Worm (Caenorhabditis elegans) whole organism, midembryonic: Measurements from ENCODE around the gene dop-6.

Source experiments
- T22C8.4 ChIP-seq: fragments of 200-800 bp; sonication (Bioruptor generic); IDR thresholded peaks from 2 replicates; pipeline ENCODE4 v1.3.6; 2022; ENCODE audit warnings: missing genetic modification characterization, missing compliant biosample characterization
- cog-1 ChIP-seq: sonication (generic microtip); optimal IDR thresholded peaks from 2 replicates; lab custom pipeline; 2016; ENCODE audit warnings: missing genetic modification characterization, missing compliant biosample characterization
- flt-1 ChIP-seq: fragments of 200-800 bp; sonication (Bioruptor generic); IDR thresholded peaks from 2 replicates; pipeline ENCODE4 v1.3.6; 2022; ENCODE audit warnings: missing genetic modification characterization, missing compliant biosample characterization
- klf-2 ChIP-seq: fragments of 200-800 bp; sonication (Bioruptor generic); conservative IDR thresholded peaks from 2 replicates; pipeline ENCODE4 v1.3.6; 2022; ENCODE audit warnings: missing genetic modification reagents, missing genetic modification characterization, missing compliant biosample characterization
- med-1 ChIP-seq: sonication (generic microtip); optimal IDR thresholded peaks from 2 replicates; lab custom pipeline; 2017; ENCODE audit warnings: missing genetic modification characterization, mild to moderate bottlenecking, missing compliant biosample characterization, antibody characterized with exemption, missing genetic modification reagents; ENCODE audit not compliant: insufficient read depth
- ref-1 ChIP-seq: fragments of 200-800 bp; sonication (Bioruptor generic); conservative IDR thresholded peaks from 2 replicates; pipeline ENCODE4 v1.3.6; 2022; ENCODE audit warnings: missing genetic modification reagents, missing genetic modification characterization, missing compliant biosample characterization
- tab-1 ChIP-seq: fragments of 200-800 bp; sonication (Bioruptor generic); IDR thresholded peaks from 2 replicates; pipeline ENCODE4 v1.3.6; 2022; ENCODE audit warnings: missing genetic modification characterization, missing compliant biosample characterization
- ztf-23 ChIP-seq: fragments of 200-800 bp; sonication (Bioruptor generic); IDR thresholded peaks from 2 replicates; pipeline ENCODE4 v1.3.6; 2022; ENCODE audit warnings: missing genetic modification reagents, missing genetic modification characterization, missing compliant biosample characterization
- ztf-29 ChIP-seq: fragments of 200-800 bp; sonication (Bioruptor generic); IDR thresholded peaks from 2 replicates; pipeline ENCODE4 v1.3.6; 2022; ENCODE audit warnings: missing genetic modification reagents, missing genetic modification characterization, missing compliant biosample characterization

dop-6 gene

DNA sequence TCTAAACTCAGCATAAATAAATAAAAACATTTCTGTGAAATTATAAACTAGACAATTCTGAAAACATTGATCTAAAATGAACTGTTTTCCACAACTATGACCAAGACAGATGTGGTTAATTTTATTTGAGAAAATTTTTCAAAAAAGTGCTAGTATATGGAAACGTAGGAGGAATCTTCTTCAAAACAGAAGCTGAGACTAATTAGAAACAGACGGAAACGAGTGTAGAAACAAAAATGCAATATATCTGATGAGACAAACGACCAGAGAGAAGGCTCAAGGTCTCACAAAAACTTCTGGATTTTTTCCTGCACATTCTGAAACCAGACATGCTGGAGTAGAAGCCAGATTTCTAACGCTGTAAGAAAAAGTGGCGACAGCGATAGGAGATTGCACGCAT lies 24.7 kb upstream of the dop-6 start:
- TF ChIP-seq flt-1 (GFP tag; lab: Robert Waterston, UW) = no peak
- TF ChIP-seq T22C8.4 (GFP tag; lab: Robert Waterston, UW) = no peak
- no peak for TF ChIP-seq cog-1 (tag; lab: Kevin White, UChicago)
- no peak for TF ChIP-seq tab-1
- no peak for TF ChIP-seq klf-2 (GFP tag; lab: Robert Waterston, UW)
- no peak for TF ChIP-seq ztf-29
- TF ChIP-seq ztf-23 (GFP tag; lab: Robert Waterston, UW) = no peak
- TF ChIP-seq ref-1 = no peak
- no peak for TF ChIP-seq med-1 (GFP tag; lab: Kevin White, UChicago)

DNA sequence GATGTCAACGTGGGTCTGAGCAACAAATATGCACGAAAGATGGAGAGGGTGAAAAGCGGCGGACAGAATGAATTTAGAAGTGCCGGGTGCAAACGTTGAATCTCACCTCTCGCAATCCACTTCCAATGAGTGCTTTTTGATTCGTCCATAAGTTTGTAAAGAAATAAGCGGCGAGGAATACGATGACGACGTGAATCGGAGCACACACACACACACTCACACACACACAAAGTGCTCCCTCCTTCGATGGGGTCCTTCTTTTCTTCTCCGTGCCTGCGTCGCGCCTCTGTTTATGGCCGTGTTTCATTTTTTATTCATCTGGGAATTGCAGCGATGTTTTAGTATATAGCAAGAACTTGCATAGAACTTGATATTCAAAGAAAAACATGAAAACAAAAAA lies 23.2 kb upstream of the dop-6 start, which contains the start of gene paf-2:
paf-2 (minus strand) TSS at position 290 of the 400 bp plus-strand sequence.
- TF ChIP-seq cog-1 (tag; lab: Kevin White, UChicago) (no peak), ztf-29 (no peak), ref-1 (no peak)

DNA sequence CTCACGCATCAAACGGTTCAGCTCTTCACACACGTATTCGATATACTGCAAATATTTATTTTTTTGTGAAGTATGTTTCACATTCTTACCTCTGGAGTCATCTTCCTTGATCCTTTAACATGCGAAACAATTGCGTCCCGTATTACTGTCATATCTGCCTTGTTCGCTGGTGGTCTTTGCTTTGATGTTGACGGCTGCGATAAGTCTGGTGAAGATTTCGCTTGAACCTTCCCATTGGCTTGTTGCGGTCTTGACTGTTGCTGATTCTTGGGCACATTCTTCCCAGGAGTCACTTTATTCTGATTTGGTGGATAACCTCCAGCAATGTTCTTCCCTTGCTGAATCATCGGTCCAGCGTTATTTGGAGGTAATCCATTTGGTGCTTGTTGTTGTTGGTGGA lies 17.5 kb upstream of the dop-6 start:
- TF ChIP-seq ref-1 = no peak

DNA sequence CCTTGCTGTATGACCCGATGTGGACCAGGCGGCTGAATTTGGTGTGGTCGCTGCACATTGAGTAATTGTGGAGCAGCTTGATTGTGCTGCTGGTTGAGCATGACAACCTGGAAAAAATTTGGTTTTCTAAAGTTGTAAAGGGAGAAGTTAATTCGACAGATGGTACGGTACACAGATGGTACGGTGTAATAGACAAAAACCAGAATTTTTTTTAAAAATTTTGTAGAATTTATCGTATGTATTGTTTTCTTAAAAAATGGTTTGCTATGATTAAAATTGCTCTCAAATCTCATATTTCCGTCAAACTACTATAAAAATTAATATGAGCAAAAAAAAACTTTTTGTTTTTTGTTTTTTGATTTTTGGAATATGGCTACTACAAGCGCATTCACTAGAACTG lies 13.8 kb upstream of the dop-6 start, which contains the start of gene pqn-15:
pqn-15 (minus strand) TSS at position 101 of the 400 bp plus-strand sequence.
- TF ChIP-seq ztf-29 = no peak
- no peak for TF ChIP-seq cog-1 (tag; lab: Kevin White, UChicago)
- no peak for TF ChIP-seq flt-1 (GFP tag; lab: Robert Waterston, UW)
- TF ChIP-seq med-1 (GFP tag; lab: Kevin White, UChicago) = no peak
- no peak for TF ChIP-seq ztf-23 (GFP tag; lab: Robert Waterston, UW)
- no peak for TF ChIP-seq klf-2 (GFP tag; lab: Robert Waterston, UW)
- TF ChIP-seq ref-1 = no peak
- TF ChIP-seq T22C8.4 (GFP tag; lab: Robert Waterston, UW) = no peak
- no peak for TF ChIP-seq tab-1

DNA sequence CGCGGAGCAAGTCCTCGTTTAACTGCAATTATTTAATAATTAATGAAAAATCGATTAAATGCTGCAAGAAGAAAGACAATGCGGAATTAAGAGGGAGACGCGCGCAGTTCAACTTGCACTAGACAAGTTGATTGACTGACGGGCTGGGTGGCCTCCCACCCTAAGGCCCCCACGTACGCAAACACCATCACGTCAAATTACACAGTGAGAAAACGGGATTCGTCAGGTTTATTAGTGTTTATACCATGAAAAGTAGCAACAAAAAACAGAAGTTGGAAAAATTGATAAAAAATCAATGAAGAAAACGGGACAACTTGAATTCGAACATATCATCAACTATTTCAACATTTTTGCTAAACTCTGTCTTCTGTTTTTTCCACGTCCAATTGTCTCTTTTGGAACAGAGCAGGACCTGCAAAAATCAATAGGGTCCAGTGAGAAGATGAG lies 13.1 kb upstream of the dop-6 start:
- peak; percentile 35; the same call in 1 of the 2 replicates for TF ChIP-seq T22C8.4 (GFP tag; lab: Robert Waterston, UW)
- TF ChIP-seq ref-1 = no peak
- TF ChIP-seq med-1 (GFP tag; lab: Kevin White, UChicago) = no peak
- TF ChIP-seq ztf-29 = 0 out of 2 replicates have a peak, but pooled peaks have one; percentile 29
- no peak for TF ChIP-seq flt-1 (GFP tag; lab: Robert Waterston, UW)
- peak; percentile 55; the same call in 1 of the 2 replicates for TF ChIP-seq tab-1
- no peak for TF ChIP-seq cog-1 (tag; lab: Kevin White, UChicago)
- TF ChIP-seq klf-2 (GFP tag; lab: Robert Waterston, UW) = no peak
- TF ChIP-seq ztf-23 (GFP tag; lab: Robert Waterston, UW) = no peak

DNA sequence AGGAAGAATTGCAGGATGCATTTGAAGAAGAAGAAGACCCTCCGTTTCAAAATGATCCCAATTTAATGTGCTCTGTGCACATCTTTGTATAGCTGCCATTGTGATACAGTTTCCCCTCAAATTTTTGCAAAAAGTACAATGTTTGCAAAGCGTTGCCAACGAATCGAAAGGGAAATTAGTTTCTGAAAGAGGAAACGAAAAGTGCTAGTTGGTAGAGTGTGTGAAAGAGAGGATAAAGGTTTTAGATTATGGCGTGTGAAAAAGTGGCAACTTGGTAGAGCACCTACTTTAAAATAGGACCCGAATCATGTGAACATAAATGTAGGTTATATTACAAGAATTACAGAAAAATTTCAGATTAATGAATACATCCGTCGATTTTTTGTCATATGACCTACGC lies 9.0 kb upstream of the dop-6 start, which contains the start of gene C52B9.8:
C52B9.8 (minus strand) TSS at position 101 of the 400 bp plus-strand sequence.
- TF ChIP-seq ref-1 (no peak), flt-1 (GFP tag; lab: Robert Waterston, UW) (no peak), ztf-23 (GFP tag; lab: Robert Waterston, UW) (no peak), klf-2 (GFP tag; lab: Robert Waterston, UW) (no peak), ztf-29 (no peak), T22C8.4 (GFP tag; lab: Robert Waterston, UW) (no peak), med-1 (GFP tag; lab: Kevin White, UChicago) (no peak), cog-1 (tag; lab: Kevin White, UChicago) (no peak), tab-1 (no peak)

DNA sequence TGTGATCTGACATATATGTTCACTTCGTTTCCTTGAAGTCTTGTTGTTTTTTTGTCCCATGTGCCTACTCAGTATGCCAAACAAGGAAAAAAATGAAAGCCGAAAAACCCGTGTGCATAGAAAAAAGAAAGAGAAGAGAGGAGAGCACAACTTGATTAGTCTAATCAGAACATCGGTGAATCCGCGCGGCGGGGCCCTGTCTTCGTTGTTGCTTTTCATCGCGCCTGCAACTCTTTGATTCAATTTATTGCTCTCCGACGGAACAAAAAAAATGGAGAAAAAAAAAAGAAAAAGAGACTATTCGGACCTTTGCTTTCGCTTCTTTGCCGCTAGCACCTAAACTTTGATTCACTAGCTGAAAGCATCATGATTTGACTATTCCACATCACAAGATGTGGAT lies 5.7 kb upstream of the dop-6 start:
- TF ChIP-seq med-1 (GFP tag; lab: Kevin White, UChicago) = no peak

DNA sequence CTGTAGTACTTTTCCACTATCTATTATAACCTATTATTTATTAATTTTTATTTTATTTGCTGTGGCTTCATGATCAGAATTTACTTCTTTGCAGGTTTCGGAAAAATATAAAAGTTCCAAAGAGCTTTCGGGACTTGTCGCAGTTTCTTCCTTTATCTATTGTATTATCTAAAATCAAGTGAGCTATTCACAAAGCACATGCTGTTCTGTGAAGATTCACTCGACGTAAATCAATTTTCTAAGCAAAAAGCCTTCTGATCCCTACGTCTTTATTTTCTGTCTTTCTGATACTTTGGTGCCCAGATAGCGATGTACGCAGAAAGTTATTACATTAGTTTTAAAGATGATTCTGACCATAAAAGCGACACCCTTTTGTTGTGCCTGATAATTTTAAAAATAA lies 3.6 kb upstream of the dop-6 start:
- no peak for TF ChIP-seq T22C8.4 (GFP tag; lab: Robert Waterston, UW)

DNA sequence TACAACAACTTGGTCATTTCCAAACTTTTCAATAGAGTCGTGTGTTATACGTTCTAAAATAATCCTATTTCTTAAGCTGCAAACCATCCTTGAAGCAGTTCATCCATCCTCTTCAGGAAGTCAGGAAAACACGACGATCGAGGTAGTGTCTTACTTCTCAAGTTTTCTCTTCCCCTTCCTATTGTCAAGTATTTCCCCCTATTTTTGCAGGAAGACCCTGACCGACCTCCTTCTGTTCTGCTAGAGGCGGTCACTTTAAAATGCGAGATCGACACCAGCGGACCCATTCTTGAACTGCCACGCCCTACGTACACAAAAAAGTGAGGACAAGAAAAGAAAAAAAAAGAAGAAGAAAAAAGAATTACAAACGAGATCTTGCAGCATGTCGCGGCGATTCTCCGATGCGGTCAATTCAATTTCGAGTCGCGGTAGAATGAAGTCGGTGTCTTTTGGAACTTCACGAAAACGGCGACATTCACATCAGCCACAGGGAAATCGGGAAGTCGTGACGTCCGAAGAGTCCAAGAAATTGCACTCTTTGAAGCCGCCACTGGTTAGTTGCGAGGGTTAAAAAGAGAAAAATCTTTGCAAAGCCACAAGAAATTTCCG lies 2.3 kb downstream of the dop-6 start:
- TF ChIP-seq ref-1 = no peak
- TF ChIP-seq T22C8.4 (GFP tag; lab: Robert Waterston, UW) = no peak
- no peak for TF ChIP-seq cog-1 (tag; lab: Kevin White, UChicago)
- TF ChIP-seq klf-2 (GFP tag; lab: Robert Waterston, UW) = no peak
- TF ChIP-seq med-1 (GFP tag; lab: Kevin White, UChicago) = no peak
- no peak for TF ChIP-seq ztf-29
- TF ChIP-seq flt-1 (GFP tag; lab: Robert Waterston, UW) = no peak
- TF ChIP-seq tab-1 = no peak
- no peak for TF ChIP-seq ztf-23 (GFP tag; lab: Robert Waterston, UW)

DNA sequence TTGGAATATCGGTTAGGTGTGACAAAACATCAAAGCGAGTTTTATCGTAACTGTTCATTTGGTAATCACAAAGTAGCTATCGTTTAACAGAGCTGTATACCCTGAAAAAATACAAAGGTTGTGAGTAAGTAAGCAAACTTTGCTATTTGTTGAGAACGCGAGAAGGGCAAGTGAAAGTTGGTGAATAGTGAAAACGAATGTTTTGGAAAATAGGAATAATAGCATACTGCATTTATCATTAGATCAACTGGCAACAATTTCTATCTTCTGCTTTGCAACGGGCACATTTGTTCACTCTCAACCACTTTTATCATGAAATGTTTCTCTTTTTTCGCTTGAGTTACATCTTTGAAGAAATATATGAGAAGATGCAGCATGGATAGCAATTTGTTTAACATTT lies 8.2 kb downstream of the dop-6 start, which contains the start of gene C24A8.5:
C24A8.5 (minus strand) TSS at position 101 of the 400 bp plus-strand sequence.
- no peak for TF ChIP-seq ztf-23 (GFP tag; lab: Robert Waterston, UW)
- TF ChIP-seq klf-2 (GFP tag; lab: Robert Waterston, UW) = no peak
- no peak for TF ChIP-seq tab-1
- no peak for TF ChIP-seq ref-1
- no peak for TF ChIP-seq med-1 (GFP tag; lab: Kevin White, UChicago)
- no peak for TF ChIP-seq flt-1 (GFP tag; lab: Robert Waterston, UW)
- TF ChIP-seq T22C8.4 (GFP tag; lab: Robert Waterston, UW) = no peak
- TF ChIP-seq cog-1 (tag; lab: Kevin White, UChicago) = no peak
- no peak for TF ChIP-seq ztf-29
